Worm (Caenorhabditis elegans): Measurements from ENCODE around the gene sams-4.

ce11 chrIV:5867189-5867588 lies 21.0 kb upstream of the sams-4 start, which contains the start of gene C06E7.88:
- TF ChIP-seq mdl-1 (tag; optimal IDR thresholded peaks at IDR 0.05) (no peak), aly-2 (tag; optimal IDR thresholded peaks at IDR 0.05) (no peak), lin-35 (GFP tag; optimal IDR thresholded peaks at IDR 0.05) (no peak), nhr-28 (tag; optimal IDR thresholded peaks at IDR 0.05) (no peak), fos-1 (tag; optimal IDR thresholded peaks at IDR 0.05) (no peak), unc-86 (tag; optimal IDR thresholded peaks at IDR 0.05) (no peak), vab-15 (tag; optimal IDR thresholded peaks at IDR 0.05) (no peak), dsc-1 (tag; optimal IDR thresholded peaks at IDR 0.05) (no peak), ztf-4 (tag; optimal IDR thresholded peaks at IDR 0.05) (no peak), elt-2 (tag; optimal IDR thresholded peaks at IDR 0.05) (no peak), blmp-1 (tag; optimal IDR thresholded peaks at IDR 0.05) (no peak)
